Worm (Caenorhabditis elegans): Measurements from ENCODE around the gene ZK370.6.

Gene ZK370.6

ce11 chrIII:8710310-8710709 lies 33.3 kb downstream of the ZK370.6 start, which contains the start of gene B0303.11:
TSS of gene B0303.11 (minus strand) at chrIII:8710410.
- TF ChIP-seq unc-62 (GFP tag; optimal IDR thresholded peaks at IDR 0.05), result no peak

ce11 chrIII:8709735-8710134 lies 33.9 kb downstream of the ZK370.6 start:
- no peak for TF ChIP-seq unc-62 (GFP tag; optimal IDR thresholded peaks at IDR 0.05)

ce11 chrIII:8704765-8705164 lies 38.9 kb downstream of the ZK370.6 start, which contains the start of gene B0303.16:
TSS of gene B0303.16 (plus strand) at chrIII:8705065.
- no peak for TF ChIP-seq unc-62 (GFP tag; optimal IDR thresholded peaks at IDR 0.05)

- no peak for TF ChIP-seq unc-62 (GFP tag; optimal IDR thresholded peaks at IDR 0.05)
Observed at ce11 chrIII:8700289-8700957, 43.2 kb downstream of the ZK370.6 start, which contains the start of the genes sdz-1 and vps-33.1. TSS of gene sdz-1 (minus strand) at chrIII:8700339. TSS of gene vps-33.1 (plus strand) at chrIII:8700927.

- no peak for TF ChIP-seq unc-62 (GFP tag; optimal IDR thresholded peaks at IDR 0.05)
Observed at ce11 chrIII:8697268-8697907, 46.3 kb downstream of the ZK370.6 start.

- TF ChIP-seq unc-62 (GFP tag; optimal IDR thresholded peaks at IDR 0.05), result no peak
Observed at ce11 chrIII:8696680-8697079, 47.0 kb downstream of the ZK370.6 start.

ce11 chrIII:8693322-8693721 lies 50.3 kb downstream of the ZK370.6 start, which contains the start of gene B0303.7:
TSS of gene B0303.7 (plus strand) at chrIII:8693622.
- no peak for TF ChIP-seq unc-62 (GFP tag; optimal IDR thresholded peaks at IDR 0.05)

All from whole organism, dauer.